Fruit fly (Drosophila melanogaster) whole organism, embryonic: ENCODE data around the gene CG11550.
A peak's percentile ranks its signal among the peaks of the same experiment; 100 is the strongest.

ENCODE experiments used
- Atf-2 ChIP-seq: fragments of 200-800 bp; sonication (Bioruptor generic); optimal IDR thresholded peaks from 2 replicates; lab custom pipeline; 2016; ENCODE audit warnings: missing biosample characterization, missing genetic modification characterization
- BtbVII ChIP-seq: fragments of 200-800 bp; sonication (Bioruptor generic); optimal IDR thresholded peaks from 3 replicates; lab custom pipeline; 2017; ENCODE audit warnings: missing biosample characterization, mild to moderate bottlenecking, missing genetic modification characterization
- CG10209 ChIP-seq: fragments of 200-800 bp; sonication (Bioruptor generic); optimal IDR thresholded peaks from 3 replicates; lab custom pipeline; 2017; ENCODE audit warnings: missing biosample characterization, mild to moderate bottlenecking, missing genetic modification characterization, missing genetic modification reagents
- CG16813 ChIP-seq: fragments of 200-800 bp; sonication (Bioruptor generic); IDR thresholded peaks from 3 replicates; pipeline ENCODE4 v1.3.6; 2022; ENCODE audit warnings: missing biosample characterization, missing genetic modification characterization; ENCODE audit not compliant: partially characterized antibody
- CG16863 ChIP-seq: fragments of 200-800 bp; sonication (Bioruptor generic); optimal IDR thresholded peaks from 3 replicates; lab custom pipeline; 2016; ENCODE audit warnings: missing biosample characterization, missing genetic modification characterization
- CG2712 ChIP-seq: fragments of 200-800 bp; optimal IDR thresholded peaks from 3 replicates; lab custom pipeline; 2019; ENCODE audit warnings: missing biosample characterization, mild to moderate bottlenecking, missing genetic modification characterization, moderate library complexity
- CG31224 ChIP-seq: fragments of 200-800 bp; sonication (Bioruptor generic); IDR thresholded peaks from 2 replicates; pipeline ENCODE4 v1.3.6; 2022; ENCODE audit warnings: missing biosample characterization, missing genetic modification characterization
- CG7556 ChIP-seq: fragments of 200-800 bp; sonication (Bioruptor generic); optimal IDR thresholded peaks from 2 replicates; lab custom pipeline; 2017; ENCODE audit warnings: missing biosample characterization, mild to moderate bottlenecking, missing genetic modification characterization
- CG7963 ChIP-seq: fragments of 200-800 bp; sonication (Bioruptor generic); IDR thresholded peaks from 3 replicates; pipeline ENCODE4 v1.3.6; 2022; ENCODE audit warnings: missing biosample characterization, missing genetic modification characterization; ENCODE audit not compliant: partially characterized antibody
- CG8765 ChIP-seq: fragments of 200-800 bp; sonication (Bioruptor generic); IDR thresholded peaks from 2 replicates; pipeline ENCODE4 v1.3.6; 2022; ENCODE audit warnings: missing biosample characterization, missing genetic modification characterization
- D19B ChIP-seq: fragments of 200-800 bp; sonication (Bioruptor generic); optimal IDR thresholded peaks from 2 replicates; lab custom pipeline; 2017; ENCODE audit warnings: missing biosample characterization, mild to moderate bottlenecking, missing genetic modification characterization
- Dref ChIP-seq: fragments of 200-800 bp; sonication (Bioruptor generic); IDR thresholded peaks from 2 replicates; pipeline ENCODE4 v1.3.6; 2022; ENCODE audit warnings: missing biosample characterization, missing genetic modification characterization
- Drgx ChIP-seq: fragments of 200-800 bp; sonication (Bioruptor generic); IDR thresholded peaks from 2 replicates; pipeline ENCODE4 v1.3.6; 2022; ENCODE audit warnings: missing biosample characterization, missing genetic modification characterization
- Eip74EF ChIP-seq, 2 experiments: fragments of 200-800 bp in 1 of 2; fragments of >200 bp in 1 of 2; sonication (Bioruptor generic) in 1 of 2; optimal IDR thresholded peaks; 2 replicates each; lab custom pipeline; 2017 to 2019; ENCODE audit warnings: missing biosample characterization in 2 of 2, missing genetic modification characterization in 2 of 2, mild to moderate bottlenecking in 1 of 2, moderate library complexity in 1 of 2
- HLH3B ChIP-seq: fragments of 200-800 bp; sonication (Bioruptor generic); IDR thresholded peaks from 2 replicates; pipeline ENCODE4 v1.3.6; 2022; ENCODE audit warnings: missing biosample characterization, missing genetic modification characterization
- MBD-R2 ChIP-seq: fragments of 200-800 bp; sonication (Bioruptor generic); IDR thresholded peaks from 2 replicates; pipeline ENCODE4 v1.3.6; 2022; ENCODE audit warnings: missing biosample characterization, missing genetic modification characterization
- MESR4 ChIP-seq: fragments of 200-800 bp; sonication (Bioruptor generic); optimal IDR thresholded peaks from 2 replicates; lab custom pipeline; 2018; ENCODE audit warnings: missing biosample characterization, mild to moderate bottlenecking, missing genetic modification characterization, moderate library complexity
- MTF-1 ChIP-seq: fragments of 200-800 bp; sonication (Bioruptor generic); optimal IDR thresholded peaks from 2 replicates; lab custom pipeline; 2018; ENCODE audit warnings: missing biosample characterization, mild to moderate bottlenecking, missing genetic modification characterization, borderline replicate concordance
- Med ChIP-seq: fragments of 200-800 bp; sonication (Bioruptor generic); peaks from one replicate; lab custom pipeline; 2016; ENCODE audit warnings: missing biosample characterization, missing genetic modification characterization, mild to moderate bottlenecking, inconsistent platforms, moderate library complexity
- Pdp1 ChIP-seq, 2 experiments: fragments of 200-800 bp; sonication (Bioruptor generic); optimal IDR thresholded peaks; 3 replicates each; lab custom pipeline; 2016; ENCODE audit warnings: missing biosample characterization in 2 of 2, missing genetic modification characterization in 2 of 2, mild to moderate bottlenecking in 1 of 2, moderate library complexity in 1 of 2
- Poxn ChIP-seq: fragments of 200-800 bp; sonication (Bioruptor generic); IDR thresholded peaks from 2 replicates; pipeline ENCODE4 v1.3.6; 2022; ENCODE audit warnings: missing biosample characterization, missing genetic modification characterization
- Ptx1 ChIP-seq: fragments of 200-800 bp; sonication (Bioruptor generic); IDR thresholded peaks from 2 replicates; pipeline ENCODE4 v1.3.6; 2022; ENCODE audit warnings: missing biosample characterization, missing genetic modification characterization
- Xrp1 ChIP-seq: fragments of 200-800 bp; sonication (Bioruptor generic); IDR thresholded peaks from 2 replicates; pipeline ENCODE4 v1.3.6; 2022; ENCODE audit warnings: missing biosample characterization, missing genetic modification characterization
- bsh ChIP-seq, 2 experiments: fragments of 200-800 bp; sonication (Bioruptor generic); optimal IDR thresholded peaks; 2 replicates each; lab custom pipeline; 2017 to 2018; ENCODE audit warnings: mild to moderate bottlenecking in 2 of 2, missing biosample characterization in 2 of 2, missing genetic modification characterization in 2 of 2, moderate library complexity in 1 of 2
- disco-r ChIP-seq: fragments of 200-800 bp; sonication (Bioruptor generic); optimal IDR thresholded peaks from 2 replicates; lab custom pipeline; 2016; ENCODE audit warnings: missing biosample characterization, missing genetic modification characterization
- dmrt11E ChIP-seq: fragments of 200-800 bp; sonication (Bioruptor generic); optimal IDR thresholded peaks from 3 replicates; lab custom pipeline; 2018; ENCODE audit warnings: missing biosample characterization, mild to moderate bottlenecking, missing genetic modification characterization, moderate library complexity
- fru ChIP-seq: fragments of >200 bp; optimal IDR thresholded peaks from 2 replicates; lab custom pipeline; 2017
- gem ChIP-seq: fragments of 200-800 bp; sonication (Bioruptor generic); optimal IDR thresholded peaks from 2 replicates; lab custom pipeline; 2019; ENCODE audit warnings: missing biosample characterization, mild to moderate bottlenecking, missing genetic modification characterization, moderate library complexity
- lbe ChIP-seq: fragments of 200-800 bp; sonication (Bioruptor generic); optimal IDR thresholded peaks from 2 replicates; lab custom pipeline; 2016; ENCODE audit warnings: missing biosample characterization, mild to moderate bottlenecking, missing genetic modification characterization
- nmo ChIP-seq: fragments of 200-800 bp; sonication (Bioruptor generic); optimal IDR thresholded peaks from 2 replicates; lab custom pipeline; 2018; ENCODE audit warnings: missing biosample characterization, mild to moderate bottlenecking, missing genetic modification characterization, moderate library complexity
- nom ChIP-seq: fragments of 200-800 bp; sonication (Bioruptor generic); optimal IDR thresholded peaks from 2 replicates; lab custom pipeline; 2017; ENCODE audit warnings: missing biosample characterization, missing genetic modification characterization, mild to moderate bottlenecking, moderate library complexity, missing genetic modification reagents
- prd ChIP-seq, 3 experiments: fragments of >200 bp in 2 of 3; fragments of 200-800 bp in 1 of 3; sonication (Bioruptor generic) in 1 of 3; optimal IDR thresholded peaks in 2 of 3; IDR thresholded peaks in 1 of 3; 2 replicates in 2 of 3; 3 replicates in 1 of 3; pipeline versions ENCODE4 v1.3.6 to Lab custom; 2017 to 2022; ENCODE audit warnings: missing biosample characterization in 1 of 3, missing genetic modification characterization in 1 of 3
- pros ChIP-seq: fragments of 200-800 bp; sonication (Bioruptor generic); optimal IDR thresholded peaks from 3 replicates; lab custom pipeline; 2019; ENCODE audit warnings: missing biosample characterization, mild to moderate bottlenecking, missing genetic modification characterization, moderate library complexity
- sob ChIP-seq: fragments of 200-800 bp; sonication (Bioruptor generic); IDR thresholded peaks from 2 replicates; pipeline ENCODE4 v1.3.6; 2022; ENCODE audit warnings: missing biosample characterization, missing genetic modification characterization
- tll ChIP-seq, 2 experiments: fragments of 200-800 bp in 1 of 2; fragments of >200 bp in 1 of 2; sonication (Bioruptor generic) in 1 of 2; optimal IDR thresholded peaks; 2 replicates each; lab custom pipeline; 2017 to 2019; ENCODE audit warnings: missing biosample characterization in 2 of 2, missing genetic modification characterization in 2 of 2, mild to moderate bottlenecking in 1 of 2, moderate library complexity in 1 of 2
- wdn ChIP-seq: fragments of 200-800 bp; sonication (Bioruptor generic); IDR thresholded peaks from 2 replicates; pipeline ENCODE4 v1.3.6; 2022; ENCODE audit warnings: missing biosample characterization, missing genetic modification characterization
- wek ChIP-seq: fragments of 200-800 bp; sonication (Bioruptor generic); optimal IDR thresholded peaks from 3 replicates; lab custom pipeline; 2018; ENCODE audit warnings: missing biosample characterization, mild to moderate bottlenecking, missing genetic modification characterization, moderate library complexity

Gene CG11550

DNA sequence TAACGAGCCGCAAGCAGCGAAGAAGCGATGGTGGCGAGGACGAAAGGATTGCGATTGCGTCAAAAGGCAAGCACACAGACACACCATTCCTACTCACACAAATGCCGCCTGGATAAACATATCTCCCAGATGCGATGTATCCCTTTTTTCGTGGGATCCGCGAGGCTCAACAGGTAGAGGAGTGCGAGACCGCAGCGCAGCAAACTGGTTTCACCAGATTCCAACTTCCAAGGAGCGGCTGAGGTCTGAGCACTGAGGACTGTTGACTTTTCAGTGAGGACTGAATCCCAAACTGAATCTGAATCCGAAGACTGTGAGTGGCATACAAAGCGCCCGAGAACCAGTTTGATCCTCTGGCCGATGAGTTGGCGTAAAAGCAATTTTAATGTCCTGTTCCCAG is 22.3 kb upstream of the CG11550 start:
- TF ChIP-seq pros (GFP tag; lab: Kevin White, UChicago) (peak; percentile 32), nom (GFP tag; lab: Kevin White, UChicago) (peak; percentile 41), Pdp1 (GFP tag; optimal IDR thresholded peaks at IDR 0.05; lab: Kevin White, UChicago) (no peak), tll (GFP tag; optimal IDR thresholded peaks at IDR 0.05; lab: Kevin White, UChicago) (peak in 1 of 2 experiments; percentile 41), lbe (peak; percentile 23)
- TF ChIP-seq, all 482 proteins: peak for 4

DNA sequence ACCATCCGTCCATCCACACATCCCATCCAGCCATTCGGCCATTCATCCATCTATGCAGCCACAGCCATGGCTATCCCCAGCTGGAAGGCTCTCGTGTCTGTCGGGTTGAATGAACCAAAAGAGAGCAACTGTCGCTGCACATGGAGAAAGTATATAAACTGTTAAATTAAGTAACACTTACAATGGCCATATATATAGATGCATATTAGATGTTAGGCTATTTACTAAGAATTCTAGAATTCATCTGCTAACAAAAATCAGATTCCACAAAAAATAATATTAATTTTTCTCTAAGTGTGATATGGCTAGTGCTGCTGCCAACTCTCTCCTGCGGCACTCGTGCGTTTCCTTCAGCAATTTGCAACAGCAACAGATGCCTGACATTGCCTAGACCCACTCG is 20.5 kb upstream of the CG11550 start:
- TF ChIP-seq gem (tag; lab: Kevin White, UChicago) (no peak), CG31224 (GFP tag; lab: Robert Waterston, UW) (no peak), nmo (GFP tag; lab: Kevin White, UChicago) (no peak), MTF-1 (GFP tag; lab: Kevin White, UChicago) (no peak), Eip74EF (GFP tag; optimal IDR thresholded peaks at IDR 0.05; lab: Kevin White, UChicago) (no peak), HLH3B (GFP tag; lab: Robert Waterston, UW) (no peak), wdn (GFP tag; lab: Robert Waterston, UW) (no peak), bsh (GFP tag; optimal IDR thresholded peaks at IDR 0.05; lab: Kevin White, UChicago) (peak in 1 of 2 experiments; percentile 68), tll (GFP tag; optimal IDR thresholded peaks at IDR 0.05; lab: Kevin White, UChicago) (no peak), Dref (GFP tag; lab: Robert Waterston, UW) (no peak), fru (lab: Kevin White, UChicago) (no peak), CG16863 (no peak), D19B (no peak), MESR4 (no peak), CG8765 (GFP tag; lab: Robert Waterston, UW) (no peak), Atf-2 (GFP tag; lab: Kevin White, UChicago) (no peak), CG2712 (peak; percentile 3), Xrp1 (peak; percentile 17; the same call in 1 of the 2 replicates), prd (optimal IDR thresholded peaks at IDR 0.05; lab: Kevin White, UChicago) (no peak), prd (GFP tag; IDR thresholded peaks at IDR 0.05; lab: Robert Waterston, UW) (peak; percentile 19; the same call in 1 of the 3 replicates), CG7556 (no peak), sob (GFP tag; lab: Robert Waterston, UW) (no peak), Med (peak; percentile 10), CG16813 (GFP tag; lab: Robert Waterston, UW) (0 out of 3 replicates have a peak, but pooled peaks have one; percentile 2), dmrt11E (peak; percentile 41), MBD-R2 (no peak), Drgx (GFP tag; lab: Robert Waterston, UW) (peak; percentile 73), BtbVII (GFP tag; lab: Kevin White, UChicago) (no peak), disco-r (GFP tag; lab: Kevin White, UChicago) (no peak), Ptx1 (no peak), CG10209 (GFP tag; lab: Kevin White, UChicago) (no peak), CG7963 (GFP tag; lab: Robert Waterston, UW) (no peak), wek (no peak), Poxn (GFP tag; lab: Robert Waterston, UW) (no peak)
